Worm (Caenorhabditis elegans) whole organism, L4 larva: ENCODE data around the gene T16G12.1.

Experiments
- aha-1 ChIP-seq: fragments of 150-350 bp; peaks from one replicate; lab custom pipeline; 2014; ENCODE audit warnings: missing biosample characterization, missing genetic modification characterization
- ces-1 ChIP-seq: fragments of 150-350 bp; sonication (generic microtip); optimal IDR thresholded peaks from 4 replicates; lab custom pipeline; 2014; ENCODE audit warnings: missing biosample characterization, missing genetic modification reagents, missing genetic modification characterization
- fkh-10 ChIP-seq: fragments of 150-350 bp; optimal IDR thresholded peaks from 2 replicates; lab custom pipeline; 2014; ENCODE audit warnings: missing biosample characterization, missing genetic modification reagents, missing genetic modification characterization
- lim-7 ChIP-seq: fragments of 200-800 bp; sonication (Bioruptor generic); IDR thresholded peaks from 2 replicates; pipeline ENCODE4 v1.3.6; 2022; ENCODE audit warnings: missing genetic modification characterization, missing compliant biosample characterization
- nhr-41 ChIP-seq: fragments of 200-800 bp; sonication (Bioruptor generic); IDR thresholded peaks from 2 replicates; pipeline ENCODE4 v1.3.6; 2022; ENCODE audit warnings: missing genetic modification reagents, missing genetic modification characterization, missing compliant biosample characterization
- pqm-1 ChIP-seq: sonication (generic microtip); optimal IDR thresholded peaks from 2 replicates; lab custom pipeline; 2017; ENCODE audit warnings: missing biosample characterization, missing genetic modification characterization
- unc-62 ChIP-seq, 3 experiments: fragments of 150-350 bp in 1 of 3; sonication (generic microtip); optimal IDR thresholded peaks in 2 of 3; peaks in 1 of 3; 1 replicate in 1 of 3; 2 replicates in 2 of 3; lab custom pipeline; 2014 to 2017; ENCODE audit warnings: missing biosample characterization in 3 of 3, missing genetic modification characterization in 3 of 3, missing genetic modification reagents in 3 of 3, missing genotype in 1 of 3

DNA sequence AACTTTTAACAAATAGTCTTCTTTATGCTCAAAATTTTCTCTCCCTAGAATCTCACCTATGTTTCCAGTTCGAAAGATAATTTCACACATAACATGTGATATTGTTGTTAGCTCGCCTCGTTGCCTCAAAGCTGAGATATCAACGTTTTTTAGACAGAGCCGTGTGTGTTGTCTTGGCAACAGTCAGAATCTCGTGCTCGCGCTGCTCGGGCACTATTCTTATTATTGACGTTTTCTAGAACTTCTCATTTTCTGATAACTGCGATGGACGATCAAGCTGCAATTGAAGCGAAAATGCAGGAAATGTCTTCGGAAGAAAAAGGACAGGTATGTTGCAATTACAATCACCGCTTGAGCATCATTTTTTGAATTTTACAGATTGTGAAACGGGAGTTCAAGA is 13.9 kb downstream of the T16G12.1 start, which contains the start of gene xbx-3:
- TF ChIP-seq fkh-10 (GFP tag; lab: Kevin White, UChicago) (no peak), pqm-1 (tag; lab: Kevin White, UChicago) (no peak), lim-7 (GFP tag; lab: Robert Waterston, UW) (no peak), aha-1 (no peak), nhr-41 (no peak), ces-1 (GFP tag; lab: Kevin White, UChicago) (no peak), unc-62 (GFP tag; optimal IDR thresholded peaks at IDR 0.05 in 1 of 2; lab: Kevin White, UChicago) (no peak), unc-62 (tag; optimal IDR thresholded peaks at IDR 0.05; lab: Kevin White, UChicago) (no peak)
